Worm (Caenorhabditis elegans) whole organism, L2 larva: ENCODE measurements around the gene W05B10.6.

Source experiments
- Y55F3AM.14 ChIP-seq: fragments of 200-800 bp; sonication (Bioruptor generic); optimal IDR thresholded peaks from 2 replicates; lab custom pipeline; 2018; ENCODE audit warnings: mild to moderate bottlenecking, missing genetic modification characterization, missing compliant biosample characterization
- ZK546.5 ChIP-seq: sonication (generic microtip); optimal IDR thresholded peaks from 2 replicates; lab custom pipeline; 2017; ENCODE audit warnings: missing biosample characterization, missing genetic modification characterization
- ama-1 ChIP-seq: fragments of 150-350 bp; optimal IDR thresholded peaks from 2 replicates; lab custom pipeline; 2018; ENCODE audit warnings: inconsistent platforms
- blmp-1 ChIP-seq: sonication (generic microtip); optimal IDR thresholded peaks from 2 replicates; lab custom pipeline; 2017; ENCODE audit warnings: missing genetic modification characterization, mild to moderate bottlenecking, missing compliant biosample characterization, antibody characterized with exemption, moderate library complexity; ENCODE audit not compliant: insufficient read depth
- fos-1 ChIP-seq: fragments of 150-350 bp; optimal IDR thresholded peaks from 2 replicates; lab custom pipeline; 2014; ENCODE audit warnings: missing biosample characterization, missing genetic modification characterization
- lin-39 ChIP-seq: fragments of 150-350 bp; optimal IDR thresholded peaks from 2 replicates; lab custom pipeline; 2014; ENCODE audit warnings: missing biosample characterization, missing genetic modification reagents, missing genetic modification characterization
- nhr-10 ChIP-seq: sonication (generic microtip); optimal IDR thresholded peaks from 2 replicates; lab custom pipeline; 2017; ENCODE audit warnings: missing biosample characterization, missing genetic modification characterization
- nhr-11 ChIP-seq: fragments of 150-350 bp; optimal IDR thresholded peaks from 2 replicates; lab custom pipeline; 2014; ENCODE audit warnings: missing biosample characterization, missing genetic modification characterization
- nhr-21 ChIP-seq: fragments of 150-350 bp; optimal IDR thresholded peaks from 2 replicates; lab custom pipeline; 2014; ENCODE audit warnings: missing biosample characterization, missing genetic modification characterization
- nhr-23 ChIP-seq: fragments of 150-350 bp; optimal IDR thresholded peaks from 2 replicates; lab custom pipeline; 2014; ENCODE audit warnings: missing biosample characterization, missing genetic modification reagents, missing genetic modification characterization
- snpc-4 ChIP-seq: fragments of 150-350 bp; optimal IDR thresholded peaks from 2 replicates; lab custom pipeline; 2014; ENCODE audit warnings: missing biosample characterization, missing genetic modification characterization
- unc-39 ChIP-seq: fragments of 150-350 bp; optimal IDR thresholded peaks from 2 replicates; lab custom pipeline; 2014; ENCODE audit warnings: missing biosample characterization, missing genetic modification characterization
- unc-55 ChIP-seq: fragments of 150-350 bp; sonication (generic microtip); optimal IDR thresholded peaks from 3 replicates; lab custom pipeline; 2014; ENCODE audit warnings: missing biosample characterization, missing genetic modification reagents, missing genetic modification characterization
- ztf-1 ChIP-seq: fragments of 200-800 bp; sonication (Bioruptor generic); conservative IDR thresholded peaks from 2 replicates; pipeline ENCODE4 v1.3.6; 2022; ENCODE audit warnings: missing genetic modification characterization, missing compliant biosample characterization

- TF ChIP-seq ztf-1 (no peak), nhr-10 (no peak), nhr-23 (tag; lab: Kevin White, UChicago) (no peak), ama-1 (lab: Kevin White, UChicago) (no peak), nhr-21 (tag; lab: Kevin White, UChicago) (no peak), nhr-11 (tag; lab: Kevin White, UChicago) (no peak), blmp-1 (tag; lab: Kevin White, UChicago) (no peak), unc-55 (no peak), lin-39 (tag; lab: Kevin White, UChicago) (no peak), unc-39 (tag; lab: Kevin White, UChicago) (no peak), ZK546.5 (tag; lab: Kevin White, UChicago) (no peak), Y55F3AM.14 (GFP tag; lab: Kevin White, UChicago) (no peak), snpc-4 (tag; lab: Kevin White, UChicago) (no peak), fos-1 (tag; lab: Kevin White, UChicago) (no peak)
Measured at ce11 chrV:12695155-12695554, 37.1 kb upstream of the W05B10.6 start, which contains the start of gene parn-1.
